Worm (Caenorhabditis elegans): ENCODE data around the gene C53A3.3.

The C53A3.3 gene

ce11 chrV:5774137-5774536, 17.8 kb downstream of the C53A3.3 start:
- TF ChIP-seq let-526 (GFP tag; IDR thresholded peaks at IDR 0.05) (no peak), nhr-179 (tag; optimal IDR thresholded peaks at IDR 0.05) (no peak), dpl-1 (GFP tag; optimal IDR thresholded peaks at IDR 0.05) (no peak), bed-1 (GFP tag; IDR thresholded peaks at IDR 0.05) (no peak), gei-17 (GFP tag; optimal IDR thresholded peaks at IDR 0.05) (no peak), aptf-3 (GFP tag; IDR thresholded peaks at IDR 0.05) (no peak)

ce11 chrV:5776941-5777340, 20.6 kb downstream of the C53A3.3 start, which contains the start of gene F44E7.4:
Gene F44E7.4 (minus strand): TSS chrV:5776953.
- TF ChIP-seq ztf-25 (GFP tag; IDR thresholded peaks at IDR 0.05) = peak; percentile 77
- TF ChIP-seq mcd-1 (GFP tag; IDR thresholded peaks at IDR 0.05) = peak; percentile 98
- TF ChIP-seq ztf-6 (GFP tag; IDR thresholded peaks at IDR 0.05) = peak; percentile 85
- TF ChIP-seq nhr-80 (tag; optimal IDR thresholded peaks at IDR 0.05) = peak; percentile 19
- peak; percentile 85 for TF ChIP-seq egrh-3 (GFP tag; IDR thresholded peaks at IDR 0.05)
- TF ChIP-seq tlf-1 (GFP tag; optimal IDR thresholded peaks at IDR 0.05) = peak; percentile 12
- TF ChIP-seq nfyb-1 (GFP tag; IDR thresholded peaks at IDR 0.05) = peak; percentile 95
- TF ChIP-seq snpc-3.4 (tag; optimal IDR thresholded peaks at IDR 0.05) = peak; percentile 29
- peak; percentile 99 for TF ChIP-seq C06A6.2 (GFP tag; conservative IDR thresholded peaks at IDR 0.05)
- 0 out of 2 replicates have a peak, but pooled peaks have one; percentile 40 for TF ChIP-seq ceh-40 (GFP tag; IDR thresholded peaks at IDR 0.05)
- peak; percentile 88 for TF ChIP-seq cebp-1 (GFP tag; IDR thresholded peaks at IDR 0.05)
- TF ChIP-seq cebp-1 (tag; optimal IDR thresholded peaks at IDR 0.05) = peak; percentile 52
- peak; percentile 88 for TF ChIP-seq B0019.2 (GFP tag; conservative IDR thresholded peaks at IDR 0.05)
- TF ChIP-seq egl-44 (GFP tag; IDR thresholded peaks at IDR 0.05) = peak; percentile 85
- TF ChIP-seq cebp-2 (GFP tag; IDR thresholded peaks at IDR 0.05) = peak; percentile 84; the same call in 1 of the 2 replicates
- TF ChIP-seq Y67H2A.10 (GFP tag; conservative IDR thresholded peaks at IDR 0.05) = peak; percentile 83
- TF ChIP-seq Y95B8A.8 (GFP tag; IDR thresholded peaks at IDR 0.05) = peak; percentile 95
- peak; percentile 65; the same call in 1 of the 2 replicates for TF ChIP-seq aptf-2 (GFP tag; conservative IDR thresholded peaks at IDR 0.05)
- TF ChIP-seq D2030.7 (GFP tag; IDR thresholded peaks at IDR 0.05) = peak; percentile 99
- TF ChIP-seq ceh-58 (GFP tag; IDR thresholded peaks at IDR 0.05) = 0 out of 2 replicates have a peak, but pooled peaks have one; percentile 10
- peak; percentile 37 for TF ChIP-seq attf-5 (GFP tag; optimal IDR thresholded peaks at IDR 0.05)
- TF ChIP-seq lir-1 (GFP tag; conservative IDR thresholded peaks at IDR 0.05) = 0 out of 2 replicates have a peak, but pooled peaks have one; percentile 12
- peak; percentile 93 for TF ChIP-seq ekl-4 (GFP tag; IDR thresholded peaks at IDR 0.05)
- TF ChIP-seq efl-1 (GFP tag; optimal IDR thresholded peaks at IDR 0.05) = peak; percentile 63
- peak; percentile 91 for TF ChIP-seq madf-3 (GFP tag; IDR thresholded peaks at IDR 0.05)
- peak; percentile 94 for TF ChIP-seq pbrm-1 (GFP tag; IDR thresholded peaks at IDR 0.05)
- 0 out of 2 replicates have a peak, but pooled peaks have one; percentile 25 for TF ChIP-seq sea-2 (GFP tag; IDR thresholded peaks at IDR 0.05)
- TF ChIP-seq K11D2.4 (GFP tag; IDR thresholded peaks at IDR 0.05) = peak; percentile 83
- peak; percentile 89 for TF ChIP-seq C17E4.6 (GFP tag; IDR thresholded peaks at IDR 0.05)
- peak; percentile 77 for TF ChIP-seq Y53F4B.3 (GFP tag; IDR thresholded peaks at IDR 0.05)
- TF ChIP-seq F39B2.1 (GFP tag; IDR thresholded peaks at IDR 0.05) = peak; percentile 71; the same call in 1 of the 2 replicates
- TF ChIP-seq ceh-91 (GFP tag; IDR thresholded peaks at IDR 0.05) = peak; percentile 93
- TF ChIP-seq Y56A3A.18 (GFP tag; IDR thresholded peaks at IDR 0.05) = peak; percentile 76; the same call in 1 of the 2 replicates
- peak; percentile 94 for TF ChIP-seq Y53G8AR.9 (GFP tag; conservative IDR thresholded peaks at IDR 0.05)
- TF ChIP-seq Y79H2A.3 (GFP tag; conservative IDR thresholded peaks at IDR 0.05) = peak; percentile 88
- peak; percentile 96 for TF ChIP-seq hmg-1.2 (GFP tag; IDR thresholded peaks at IDR 0.05)
- TF ChIP-seq ZK185.1 (tag; optimal IDR thresholded peaks at IDR 0.05; ENCODE audit: poor library complexity, severe bottlenecking) = peak; percentile 6
- peak; percentile 49 for TF ChIP-seq tbp1 (GFP tag; optimal IDR thresholded peaks at IDR 0.05)
- peak; percentile 28 for TF ChIP-seq ztf-18 (tag; optimal IDR thresholded peaks at IDR 0.05)
- TF ChIP-seq lin-40 (tag; optimal IDR thresholded peaks at IDR 0.05) = peak; percentile 43
- peak; percentile 77 for TF ChIP-seq attf-6 (GFP tag; IDR thresholded peaks at IDR 0.05)
- TF ChIP-seq xnd-1 (tag; optimal IDR thresholded peaks at IDR 0.05) = peak; percentile 45

Measured in whole organism, young adult.